Fruit fly (Drosophila melanogaster) whole organism, prepupa: ENCODE data around the gene CG7252.
A peak's percentile ranks its signal among the peaks of the same experiment; 100 is the strongest.

ENCODE experiments used
- Blimp-1 ChIP-seq: fragments of 200-800 bp; sonication (Bioruptor generic); optimal IDR thresholded peaks from 3 replicates; lab custom pipeline; 2017; ENCODE audit warnings: missing biosample characterization, missing genetic modification characterization, mild to moderate bottlenecking, moderate library complexity, missing genetic modification reagents
- CG10669 ChIP-seq: fragments of 200-800 bp; sonication (Bioruptor generic); optimal IDR thresholded peaks from 3 replicates; lab custom pipeline; 2018; ENCODE audit warnings: missing biosample characterization, mild to moderate bottlenecking, missing genetic modification characterization, moderate library complexity
- CG11762 ChIP-seq: fragments of 200-800 bp; sonication (Bioruptor generic); optimal IDR thresholded peaks from 3 replicates; lab custom pipeline; 2016; ENCODE audit warnings: missing biosample characterization, missing genetic modification characterization; ENCODE audit not compliant: insufficient read depth
- CG11902 ChIP-seq: fragments of 200-800 bp; sonication (Bioruptor generic); optimal IDR thresholded peaks from 3 replicates; lab custom pipeline; 2016; ENCODE audit warnings: missing biosample characterization, missing genetic modification characterization
- CG1621 ChIP-seq: fragments of 200-800 bp; sonication (Bioruptor generic); optimal IDR thresholded peaks from 3 replicates; lab custom pipeline; 2018; ENCODE audit warnings: missing biosample characterization, mild to moderate bottlenecking, missing genetic modification characterization
- CG16779 ChIP-seq: fragments of 200-800 bp; sonication (Bioruptor generic); optimal IDR thresholded peaks from 3 replicates; lab custom pipeline; 2017; ENCODE audit warnings: missing biosample characterization, mild to moderate bottlenecking, missing genetic modification characterization
- CG31627 ChIP-seq: fragments of 200-800 bp; sonication (Bioruptor generic); optimal IDR thresholded peaks from 3 replicates; lab custom pipeline; 2016; ENCODE audit warnings: missing biosample characterization, missing genetic modification characterization
- CG32006 ChIP-seq: fragments of 200-800 bp; sonication (Bioruptor generic); optimal IDR thresholded peaks from 3 replicates; lab custom pipeline; 2017; ENCODE audit warnings: missing biosample characterization, mild to moderate bottlenecking, missing genetic modification characterization
- CG34406 ChIP-seq: fragments of 200-800 bp; sonication (Bioruptor generic); optimal IDR thresholded peaks from 3 replicates; lab custom pipeline; 2016; ENCODE audit warnings: missing biosample characterization, missing genetic modification characterization
- CG3919 ChIP-seq: fragments of 200-800 bp; sonication (Bioruptor generic); optimal IDR thresholded peaks from 3 replicates; lab custom pipeline; 2016; ENCODE audit warnings: missing biosample characterization, missing genetic modification characterization
- CG6163 ChIP-seq: fragments of 200-800 bp; sonication (Bioruptor generic); IDR thresholded peaks from 3 replicates; pipeline ENCODE4 v1.3.6; 2022; ENCODE audit warnings: missing biosample characterization, missing genetic modification characterization
- CG6276 ChIP-seq: fragments of 200-800 bp; sonication (Bioruptor generic); optimal IDR thresholded peaks from 2 replicates; lab custom pipeline; 2017; ENCODE audit warnings: missing biosample characterization, mild to moderate bottlenecking, missing genetic modification characterization
- CG6792 ChIP-seq: fragments of 200-800 bp; sonication (Bioruptor generic); optimal IDR thresholded peaks from 3 replicates; lab custom pipeline; 2016; ENCODE audit warnings: missing biosample characterization, missing genetic modification characterization
- CG6854 ChIP-seq: fragments of 200-800 bp; sonication (Bioruptor generic); optimal IDR thresholded peaks from 2 replicates; lab custom pipeline; 2017; ENCODE audit warnings: missing biosample characterization, mild to moderate bottlenecking, missing genetic modification characterization
- CG8119 ChIP-seq: fragments of 200-800 bp; sonication (Bioruptor generic); IDR thresholded peaks from 3 replicates; pipeline ENCODE4 v1.3.6; 2022; ENCODE audit warnings: missing biosample characterization, missing genetic modification characterization
- CG8319 ChIP-seq: fragments of 200-800 bp; sonication (Bioruptor generic); optimal IDR thresholded peaks from 3 replicates; lab custom pipeline; 2016; ENCODE audit warnings: missing biosample characterization, missing genetic modification characterization
- Eip75B ChIP-seq: fragments of 200-800 bp; sonication (Bioruptor generic); optimal IDR thresholded peaks from 3 replicates; lab custom pipeline; 2016; ENCODE audit warnings: missing biosample characterization, missing genetic modification characterization
- Eip93F ChIP-seq: fragments of 200-800 bp; sonication (Bioruptor generic); optimal IDR thresholded peaks from 2 replicates; lab custom pipeline; 2016; ENCODE audit warnings: missing biosample characterization, mild to moderate bottlenecking, missing genetic modification characterization
- Ets21C ChIP-seq: fragments of 200-800 bp; sonication (Bioruptor generic); optimal IDR thresholded peaks from 3 replicates; lab custom pipeline; 2016; ENCODE audit warnings: missing biosample characterization, missing genetic modification characterization
- Ets96B ChIP-seq: fragments of 200-800 bp; optimal IDR thresholded peaks from 2 replicates; lab custom pipeline; 2019; ENCODE audit warnings: missing biosample characterization, mild to moderate bottlenecking, missing genetic modification characterization, moderate library complexity
- Gug ChIP-seq: fragments of 200-800 bp; sonication (Bioruptor generic); IDR thresholded peaks from 2 replicates; pipeline ENCODE4 v1.3.6; 2022; ENCODE audit warnings: missing biosample characterization, missing genetic modification characterization
- Hr39 ChIP-seq: fragments of 200-800 bp; sonication (Bioruptor generic); optimal IDR thresholded peaks from 2 replicates; lab custom pipeline; 2016; ENCODE audit warnings: missing biosample characterization, missing genetic modification characterization
- Hr4 ChIP-seq: fragments of 200-800 bp; sonication (Bioruptor generic); optimal IDR thresholded peaks from 3 replicates; lab custom pipeline; 2016; ENCODE audit warnings: missing biosample characterization, missing genetic modification characterization
- Met ChIP-seq: fragments of 200-800 bp; sonication (Bioruptor generic); optimal IDR thresholded peaks from 3 replicates; lab custom pipeline; 2016; ENCODE audit warnings: missing biosample characterization, missing genetic modification characterization
- OdsH ChIP-seq: fragments of 200-800 bp; sonication (Bioruptor generic); optimal IDR thresholded peaks from 3 replicates; lab custom pipeline; 2016; ENCODE audit warnings: missing biosample characterization, missing genetic modification characterization
- Smox ChIP-seq: fragments of 200-800 bp; sonication (Bioruptor generic); optimal IDR thresholded peaks from 3 replicates; lab custom pipeline; 2016; ENCODE audit warnings: missing biosample characterization, missing genetic modification characterization
- Sox102F ChIP-seq: fragments of 200-800 bp; sonication (Bioruptor generic); optimal IDR thresholded peaks from 2 replicates; lab custom pipeline; 2016; ENCODE audit warnings: missing biosample characterization, mild to moderate bottlenecking, missing genetic modification characterization
- cyc ChIP-seq: fragments of 200-800 bp; sonication (Bioruptor generic); optimal IDR thresholded peaks from 3 replicates; lab custom pipeline; 2016; ENCODE audit warnings: missing biosample characterization, missing genetic modification characterization
- dsx ChIP-seq: fragments of 200-800 bp; optimal IDR thresholded peaks from 3 replicates; lab custom pipeline; 2019; ENCODE audit warnings: missing biosample characterization, mild to moderate bottlenecking, missing genetic modification characterization, moderate library complexity; ENCODE audit not compliant: poor library complexity, severe bottlenecking
- fd59A ChIP-seq: fragments of 200-800 bp; sonication (Bioruptor generic); optimal IDR thresholded peaks from 2 replicates; lab custom pipeline; 2017; ENCODE audit warnings: missing biosample characterization, mild to moderate bottlenecking, missing genetic modification characterization, missing genetic modification reagents
- salr ChIP-seq, 2 experiments: fragments of 200-800 bp; sonication (Bioruptor generic); optimal IDR thresholded peaks; 3 replicates each; lab custom pipeline; 2016 to 2018; ENCODE audit warnings: missing biosample characterization in 2 of 2, missing genetic modification characterization in 2 of 2, mild to moderate bottlenecking in 1 of 2
- spab ChIP-seq: fragments of 200-800 bp; sonication (Bioruptor generic); optimal IDR thresholded peaks from 2 replicates; lab custom pipeline; 2017; ENCODE audit warnings: missing biosample characterization, mild to moderate bottlenecking, missing genetic modification characterization, missing genetic modification reagents
- ss ChIP-seq, 2 experiments: fragments of 200-800 bp; sonication (Bioruptor generic); optimal IDR thresholded peaks; 2 replicates in 1 of 2; 3 replicates in 1 of 2; lab custom pipeline; 2017 to 2018; ENCODE audit warnings: mild to moderate bottlenecking in 2 of 2, missing biosample characterization in 2 of 2, missing genetic modification characterization in 2 of 2, moderate library complexity in 1 of 2
- svp ChIP-seq: fragments of 200-800 bp; sonication (Bioruptor generic); peaks from one replicate; lab custom pipeline; 2016; ENCODE audit warnings: missing biosample characterization, missing genetic modification characterization
- topi ChIP-seq: fragments of 200-800 bp; sonication (Bioruptor generic); optimal IDR thresholded peaks from 3 replicates; lab custom pipeline; 2016; ENCODE audit warnings: missing biosample characterization, missing genetic modification characterization
- vri ChIP-seq: fragments of 200-800 bp; sonication (Bioruptor generic); optimal IDR thresholded peaks from 3 replicates; lab custom pipeline; 2016; ENCODE audit warnings: missing biosample characterization, mild to moderate bottlenecking, missing genetic modification characterization

Gene CG7252

dm6 chr3L:11953217-11953616, 5.7 kb downstream of the CG7252 start, which contains the start of gene obst-G:
obst-G (minus strand) TSS chr3L:11953317.
- no peak for TF ChIP-seq CG34406 (GFP tag; lab: Kevin White, UChicago)
- no peak for TF ChIP-seq CG6792 (GFP tag; lab: Kevin White, UChicago)
- TF ChIP-seq Met (GFP tag; lab: Kevin White, UChicago), result no peak
- no peak for TF ChIP-seq CG6276 (GFP tag; lab: Kevin White, UChicago)
- TF ChIP-seq CG6163, result no peak

- TF ChIP-seq CG31627 (GFP tag; lab: Kevin White, UChicago) (no peak), Ets96B (tag; lab: Kevin White, UChicago) (no peak), spab (GFP tag; lab: Kevin White, UChicago) (no peak), CG11762 (GFP tag; lab: Kevin White, UChicago) (no peak), Gug (no peak), CG8119 (GFP tag; lab: Robert Waterston, UW) (no peak), CG6854 (GFP tag; lab: Kevin White, UChicago) (no peak), CG1621 (no peak), CG8319 (GFP tag; lab: Kevin White, UChicago) (no peak), CG32006 (no peak), Smox (no peak)
Measured at dm6 chr3L:11953783-11954182, 6.3 kb downstream of the CG7252 start, which contains the start of gene CG7248. CG7248 (plus strand) TSS chr3L:11954083.

- TF ChIP-seq OdsH (GFP tag; lab: Kevin White, UChicago) (no peak), dsx (GFP tag; lab: Kevin White, UChicago) (no peak), Hr4 (GFP tag; lab: Kevin White, UChicago) (no peak), ss (GFP tag; optimal IDR thresholded peaks at IDR 0.05; lab: Kevin White, UChicago) (no peak)
- TF ChIP-seq, all 60 proteins: peak for 0
Measured at dm6 chr3L:11957669-11958333, 10.3 kb downstream of the CG7252 start, which contains the start of the genes CG11570 and CG43294. CG11570 (minus strand) TSS chr3L:11957769. CG43294 (plus strand) TSS chr3L:11958283.

dm6 chr3L:11966104-11966503, 18.6 kb downstream of the CG7252 start, which contains the start of gene prc:
prc (minus strand) TSS chr3L:11966131.
- TF ChIP-seq CG16779, result no peak
- peak; percentile 48 for TF ChIP-seq svp (GFP tag; lab: Kevin White, UChicago)

- TF ChIP-seq CG6276 (GFP tag; lab: Kevin White, UChicago) (no peak), vri (GFP tag; lab: Kevin White, UChicago) (peak; percentile 68)
Measured at dm6 chr3L:11972879-11973278, 25.4 kb downstream of the CG7252 start, which contains the start of gene Muc68E. Muc68E (minus strand) TSS chr3L:11972979.

dm6 chr3L:11973690-11974089, 26.2 kb downstream of the CG7252 start, which contains the start of gene CG42397:
CG42397 (minus strand) TSS chr3L:11973790.
- no peak for TF ChIP-seq CG6276 (GFP tag; lab: Kevin White, UChicago)
- TF ChIP-seq Eip75B (GFP tag; lab: Kevin White, UChicago), result no peak
- no peak for TF ChIP-seq Hr39 (GFP tag; lab: Kevin White, UChicago)
- TF ChIP-seq Sox102F (GFP tag; lab: Kevin White, UChicago), result no peak
- no peak for TF ChIP-seq Eip93F (GFP tag; lab: Kevin White, UChicago)
- TF ChIP-seq CG3919 (GFP tag; lab: Kevin White, UChicago), result no peak
- no peak for TF ChIP-seq Blimp-1 (GFP tag; lab: Kevin White, UChicago)
- no peak for TF ChIP-seq fd59A (GFP tag; lab: Kevin White, UChicago)
- TF ChIP-seq topi (GFP tag; lab: Kevin White, UChicago), result no peak
- no peak for TF ChIP-seq CG6792 (GFP tag; lab: Kevin White, UChicago)
- TF ChIP-seq CG10669 (GFP tag; lab: Kevin White, UChicago), result no peak
- no peak for TF ChIP-seq dsx (GFP tag; lab: Kevin White, UChicago)
- no peak for TF ChIP-seq salr (GFP tag; optimal IDR thresholded peaks at IDR 0.05; lab: Kevin White, UChicago)
- no peak for TF ChIP-seq CG11902
- TF ChIP-seq Met (GFP tag; lab: Kevin White, UChicago), result no peak
- TF ChIP-seq cyc (GFP tag; lab: Kevin White, UChicago), result no peak
- no peak for TF ChIP-seq CG11762 (GFP tag; lab: Kevin White, UChicago)
- no peak for TF ChIP-seq Ets21C
